Worm (Caenorhabditis elegans) whole organism, L4/young adult: Measurements from ENCODE around the gene K01A11.1.
A peak's percentile ranks its signal among the peaks of the same experiment; 100 is the strongest.

Experiments used
- W03F9.2 ChIP-seq: fragments of 150-350 bp; optimal IDR thresholded peaks from 2 replicates; lab custom pipeline; 2014; ENCODE audit warnings: missing biosample characterization, missing genetic modification characterization
- dao-5 ChIP-seq: sonication (generic microtip); optimal IDR thresholded peaks from 2 replicates; lab custom pipeline; 2016; ENCODE audit warnings: missing genotype, missing genetic modification characterization, moderate library complexity, missing compliant biosample characterization
- him-1 ChIP-seq: sonication (generic microtip); optimal IDR thresholded peaks from 2 replicates; lab custom pipeline; 2016; ENCODE audit warnings: missing genotype, missing genetic modification reagents, missing genetic modification characterization, missing compliant biosample characterization

- TF ChIP-seq him-1 (tag; lab: Kevin White, UChicago), result no peak
- TF ChIP-seq dao-5 (tag; lab: Kevin White, UChicago), result no peak
- peak; percentile 52 for TF ChIP-seq W03F9.2 (tag; lab: Kevin White, UChicago)
Measured at ce11 chrIII:3404354-3404913, 26.9 kb downstream of the K01A11.1 start, which contains the start of the genes npp-9 and F59A2.5.
